Fruit fly (Drosophila melanogaster) whole organism, embryonic: ENCODE data around the gene CG13088.

Experiments used
- Abd-B ChIP-seq: fragments of 200-800 bp; sonication (Bioruptor generic); optimal IDR thresholded peaks from 2 replicates; lab custom pipeline; 2018; ENCODE audit warnings: missing biosample characterization, mild to moderate bottlenecking, missing genetic modification characterization, moderate library complexity
- CG11247 ChIP-seq: fragments of 200-800 bp; sonication (Bioruptor generic); IDR thresholded peaks from 2 replicates; pipeline ENCODE4 v1.3.6; 2022; ENCODE audit warnings: missing biosample characterization, missing genetic modification characterization
- CG11456 ChIP-seq: fragments of 200-800 bp; sonication (Bioruptor generic); IDR thresholded peaks from 3 replicates; pipeline ENCODE4 v1.3.6; 2022; ENCODE audit warnings: missing biosample characterization, missing genetic modification characterization
- CG11723 ChIP-seq: fragments of 200-800 bp; sonication (Bioruptor generic); optimal IDR thresholded peaks from 2 replicates; lab custom pipeline; 2017; ENCODE audit warnings: missing biosample characterization, mild to moderate bottlenecking, missing genetic modification characterization
- CG12942 ChIP-seq: fragments of 200-800 bp; sonication (Bioruptor generic); optimal IDR thresholded peaks from 3 replicates; lab custom pipeline; 2016; ENCODE audit warnings: missing biosample characterization, missing genetic modification characterization
- CG14667 ChIP-seq: fragments of 200-800 bp; sonication (Bioruptor generic); IDR thresholded peaks from 2 replicates; pipeline ENCODE4 v1.3.6; 2022; ENCODE audit warnings: missing biosample characterization, missing genetic modification characterization
- CG15073 ChIP-seq: fragments of 200-800 bp; sonication (Bioruptor generic); optimal IDR thresholded peaks from 2 replicates; lab custom pipeline; 2016; ENCODE audit warnings: missing biosample characterization, missing genetic modification characterization
- CG15479 ChIP-seq: fragments of 200-800 bp; sonication (Bioruptor generic); optimal IDR thresholded peaks from 3 replicates; lab custom pipeline; 2019; ENCODE audit warnings: missing biosample characterization, mild to moderate bottlenecking, missing genetic modification characterization, moderate library complexity
- CG16813 ChIP-seq: fragments of 200-800 bp; sonication (Bioruptor generic); IDR thresholded peaks from 3 replicates; pipeline ENCODE4 v1.3.6; 2022; ENCODE audit warnings: missing biosample characterization, missing genetic modification characterization; ENCODE audit not compliant: partially characterized antibody
- CG17385 ChIP-seq: fragments of 200-800 bp; sonication (Bioruptor generic); optimal IDR thresholded peaks from 3 replicates; lab custom pipeline; 2018; ENCODE audit warnings: missing biosample characterization, mild to moderate bottlenecking, missing genetic modification characterization
- CG17912 ChIP-seq: fragments of 200-800 bp; sonication (Bioruptor generic); optimal IDR thresholded peaks from 2 replicates; lab custom pipeline; 2018; ENCODE audit warnings: missing biosample characterization, mild to moderate bottlenecking, missing genetic modification characterization
- CG18619 ChIP-seq: fragments of 200-800 bp; sonication (Bioruptor generic); optimal IDR thresholded peaks from 3 replicates; lab custom pipeline; 2017; ENCODE audit warnings: missing biosample characterization, mild to moderate bottlenecking, missing genetic modification characterization
- CG2678 ChIP-seq: fragments of 200-800 bp; sonication (Bioruptor generic); optimal IDR thresholded peaks from 3 replicates; lab custom pipeline; 2019; ENCODE audit warnings: missing biosample characterization, mild to moderate bottlenecking, missing genetic modification characterization, moderate library complexity
- CG32532 ChIP-seq: fragments of 200-800 bp; sonication (Bioruptor generic); IDR thresholded peaks from 2 replicates; pipeline ENCODE4 v1.3.6; 2022; ENCODE audit warnings: missing biosample characterization, missing genetic modification characterization
- CG6791 ChIP-seq: fragments of 200-800 bp; sonication (Bioruptor generic); IDR thresholded peaks from 3 replicates; pipeline ENCODE4 v1.3.6; 2022; ENCODE audit warnings: missing biosample characterization, missing genetic modification characterization; ENCODE audit not compliant: partially characterized antibody
- CG7556 ChIP-seq: fragments of 200-800 bp; sonication (Bioruptor generic); optimal IDR thresholded peaks from 2 replicates; lab custom pipeline; 2017; ENCODE audit warnings: missing biosample characterization, mild to moderate bottlenecking, missing genetic modification characterization
- CG7928 ChIP-seq: fragments of 200-800 bp; sonication (Bioruptor generic); optimal IDR thresholded peaks from 2 replicates; lab custom pipeline; 2017; ENCODE audit warnings: missing biosample characterization, mild to moderate bottlenecking, missing genetic modification characterization
- CG9817 ChIP-seq: fragments of 200-800 bp; sonication (Bioruptor generic); optimal IDR thresholded peaks from 2 replicates; lab custom pipeline; 2018; ENCODE audit warnings: missing biosample characterization, mild to moderate bottlenecking, missing genetic modification characterization, moderate library complexity
- CTCF ChIP-seq: fragments of 200-800 bp; sonication (Bioruptor generic); optimal IDR thresholded peaks from 2 replicates; lab custom pipeline; 2017; ENCODE audit warnings: missing biosample characterization, mild to moderate bottlenecking, missing genetic modification characterization, moderate library complexity
- Fer3 ChIP-seq: fragments of 200-800 bp; sonication (Bioruptor generic); optimal IDR thresholded peaks from 2 replicates; lab custom pipeline; 2018; ENCODE audit warnings: missing biosample characterization, mild to moderate bottlenecking, missing genetic modification characterization, moderate library complexity
- HLH3B ChIP-seq: fragments of 200-800 bp; sonication (Bioruptor generic); IDR thresholded peaks from 2 replicates; pipeline ENCODE4 v1.3.6; 2022; ENCODE audit warnings: missing biosample characterization, missing genetic modification characterization
- Hand ChIP-seq: fragments of 200-800 bp; sonication (Bioruptor generic); optimal IDR thresholded peaks from 2 replicates; lab custom pipeline; 2017; ENCODE audit warnings: mild to moderate bottlenecking, missing biosample characterization, missing genetic modification reagents, missing genetic modification characterization
- HmgD ChIP-seq: fragments of 200-800 bp; sonication (Bioruptor generic); optimal IDR thresholded peaks from 3 replicates; lab custom pipeline; 2016; ENCODE audit warnings: missing biosample characterization, missing genetic modification characterization
- HmgZ ChIP-seq: fragments of 200-800 bp; sonication (Bioruptor generic); optimal IDR thresholded peaks from 2 replicates; lab custom pipeline; 2018; ENCODE audit warnings: missing biosample characterization, mild to moderate bottlenecking, missing genetic modification characterization
- Lim3 ChIP-seq: fragments of 200-800 bp; sonication (Bioruptor generic); IDR thresholded peaks from 2 replicates; pipeline ENCODE4 v1.3.6; 2022; ENCODE audit warnings: missing biosample characterization, missing genetic modification characterization
- Meics ChIP-seq: fragments of 200-800 bp; sonication (Bioruptor generic); optimal IDR thresholded peaks from 2 replicates; lab custom pipeline; 2017; ENCODE audit warnings: missing biosample characterization, mild to moderate bottlenecking, missing genetic modification characterization
- Ravus ChIP-seq: fragments of 200-800 bp; sonication (Bioruptor generic); IDR thresholded peaks from 2 replicates; pipeline ENCODE4 v1.3.6; 2022; ENCODE audit warnings: missing biosample characterization, missing genetic modification characterization
- Tbp ChIP-seq: fragments of >200 bp; optimal IDR thresholded peaks from 2 replicates; lab custom pipeline; 2018; ENCODE audit warnings: missing biosample characterization, missing genetic modification characterization
- Trl ChIP-seq, 3 experiments: fragments of >200 bp in 2 of 3; fragments of 200-800 bp in 1 of 3; sonication (Bioruptor generic) in 1 of 3; optimal IDR thresholded peaks; 2 replicates in 1 of 3; 3 replicates in 2 of 3; lab custom pipeline; 2016 to 2017; ENCODE audit warnings: missing biosample characterization in 1 of 3, missing genetic modification characterization in 1 of 3
- Xbp1 ChIP-seq: fragments of 200-800 bp; sonication (Bioruptor generic); optimal IDR thresholded peaks from 3 replicates; lab custom pipeline; 2016; ENCODE audit warnings: missing biosample characterization, mild to moderate bottlenecking, missing genetic modification characterization
- Xrp1 ChIP-seq: fragments of 200-800 bp; sonication (Bioruptor generic); IDR thresholded peaks from 2 replicates; pipeline ENCODE4 v1.3.6; 2022; ENCODE audit warnings: missing biosample characterization, missing genetic modification characterization
- cad ChIP-seq: fragments of >200 bp; optimal IDR thresholded peaks from 2 replicates; lab custom pipeline; 2017; ENCODE audit warnings: missing biosample characterization, missing genetic modification characterization
- chinmo ChIP-seq: fragments of 200-800 bp; sonication (Bioruptor generic); IDR thresholded peaks from 4 replicates; pipeline ENCODE4 v1.3.6; 2022; ENCODE audit warnings: missing biosample characterization, missing genetic modification characterization; ENCODE audit not compliant: partially characterized antibody
- chm ChIP-seq: fragments of 200-800 bp; sonication (Bioruptor generic); IDR thresholded peaks from 2 replicates; pipeline ENCODE4 v1.3.6; 2022; ENCODE audit warnings: missing biosample characterization, missing genetic modification characterization
- disco-r ChIP-seq: fragments of 200-800 bp; sonication (Bioruptor generic); optimal IDR thresholded peaks from 2 replicates; lab custom pipeline; 2016; ENCODE audit warnings: missing biosample characterization, missing genetic modification characterization
- dmrt11E ChIP-seq: fragments of 200-800 bp; sonication (Bioruptor generic); optimal IDR thresholded peaks from 3 replicates; lab custom pipeline; 2018; ENCODE audit warnings: missing biosample characterization, mild to moderate bottlenecking, missing genetic modification characterization, moderate library complexity
- ems ChIP-seq: fragments of 200-800 bp; sonication (Bioruptor generic); optimal IDR thresholded peaks from 3 replicates; lab custom pipeline; 2016; ENCODE audit warnings: missing biosample characterization, missing genetic modification characterization
- gcm ChIP-seq: fragments of 200-800 bp; sonication (Bioruptor generic); optimal IDR thresholded peaks from 2 replicates; lab custom pipeline; 2019; ENCODE audit warnings: missing biosample characterization, mild to moderate bottlenecking, missing genetic modification characterization, moderate library complexity
- gfzf ChIP-seq: fragments of 200-800 bp; sonication (Bioruptor generic); optimal IDR thresholded peaks from 2 replicates; lab custom pipeline; 2016; ENCODE audit warnings: missing biosample characterization, mild to moderate bottlenecking, missing genetic modification characterization, moderate library complexity
- hb ChIP-seq: fragments of 200-800 bp; sonication (Bioruptor generic); IDR thresholded peaks from 3 replicates; pipeline ENCODE4 v1.3.6; 2022; ENCODE audit warnings: missing biosample characterization, missing genetic modification characterization; ENCODE audit not compliant: partially characterized antibody
- jumu ChIP-seq: fragments of 200-800 bp; sonication (Bioruptor generic); optimal IDR thresholded peaks from 3 replicates; lab custom pipeline; 2016; ENCODE audit warnings: missing biosample characterization, missing genetic modification characterization
- knrl ChIP-seq: fragments of 200-800 bp; sonication (Bioruptor generic); IDR thresholded peaks from 3 replicates; pipeline ENCODE4 v1.3.6; 2022; ENCODE audit warnings: missing biosample characterization, missing genetic modification characterization; ENCODE audit not compliant: partially characterized antibody
- luna ChIP-seq: fragments of 200-800 bp; sonication (Bioruptor generic); optimal IDR thresholded peaks from 2 replicates; lab custom pipeline; 2016; ENCODE audit warnings: missing biosample characterization, missing genetic modification characterization
- nom ChIP-seq: fragments of 200-800 bp; sonication (Bioruptor generic); optimal IDR thresholded peaks from 2 replicates; lab custom pipeline; 2017; ENCODE audit warnings: missing biosample characterization, missing genetic modification characterization, mild to moderate bottlenecking, moderate library complexity, missing genetic modification reagents
- pfk ChIP-seq: fragments of 200-800 bp; sonication (Bioruptor generic); optimal IDR thresholded peaks from 2 replicates; lab custom pipeline; 2018; ENCODE audit warnings: missing biosample characterization, mild to moderate bottlenecking, missing genetic modification characterization, moderate library complexity
- ranshi ChIP-seq: fragments of 200-800 bp; sonication (Bioruptor generic); IDR thresholded peaks from 2 replicates; pipeline ENCODE4 v1.3.6; 2022; ENCODE audit warnings: missing biosample characterization, missing genetic modification characterization
- run ChIP-seq: fragments of 200-800 bp; sonication (Bioruptor generic); optimal IDR thresholded peaks from 3 replicates; lab custom pipeline; 2018; ENCODE audit warnings: missing biosample characterization, mild to moderate bottlenecking, missing genetic modification characterization
- slou ChIP-seq: fragments of 200-800 bp; sonication (Bioruptor generic); optimal IDR thresholded peaks from 3 replicates; lab custom pipeline; 2016; ENCODE audit warnings: missing biosample characterization, missing genetic modification characterization
- sna ChIP-seq: fragments of 200-800 bp; sonication (Bioruptor generic); IDR thresholded peaks from 2 replicates; pipeline ENCODE4 v1.3.6; 2022; ENCODE audit warnings: missing biosample characterization, missing genetic modification characterization; ENCODE audit not compliant: partially characterized antibody
- stc ChIP-seq: fragments of 200-800 bp; sonication (Bioruptor generic); IDR thresholded peaks from 2 replicates; pipeline ENCODE4 v1.3.6; 2022; ENCODE audit warnings: missing biosample characterization, missing genetic modification characterization
- zfh2 ChIP-seq: fragments of 200-800 bp; sonication (Bioruptor generic); optimal IDR thresholded peaks from 2 replicates; lab custom pipeline; 2016; ENCODE audit warnings: missing biosample characterization, missing genetic modification characterization

CG13088 gene

DNA sequence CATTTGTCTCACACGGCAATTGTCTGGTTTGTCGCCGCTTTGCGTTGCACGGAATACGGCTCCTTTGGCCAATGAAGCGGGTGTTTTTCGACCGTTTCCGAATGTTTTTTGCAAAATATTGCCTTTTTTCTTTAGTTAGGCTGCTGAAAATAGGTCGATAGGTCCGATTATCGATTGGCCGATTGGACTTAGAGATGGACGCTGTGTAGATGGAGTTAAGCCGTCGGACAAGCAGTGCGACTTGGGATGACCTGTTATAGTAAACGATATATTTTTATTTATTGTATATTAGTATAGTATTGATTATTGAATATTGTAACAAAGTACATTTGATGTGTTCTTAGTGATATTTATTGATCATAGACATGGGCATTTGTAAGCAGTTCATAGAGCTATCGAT lies 39.5 kb downstream of the CG13088 start, which contains the start of the genes lmgA and lmgB (continued):
- TF ChIP-seq CG11723 (GFP tag; lab: Kevin White, UChicago) (no peak), ems (GFP tag; lab: Kevin White, UChicago) (no peak), disco-r (no peak), CG15479 (GFP tag; lab: Kevin White, UChicago) (no peak), CG11456 (GFP tag; lab: Robert Waterston, UW) (peak; percentile 16; the same call in 1 of the 3 replicates), CG32532 (peak; percentile 42; the same call in 1 of the 2 replicates), knrl (peak; percentile 89), Meics (GFP tag; lab: Kevin White, UChicago) (no peak), Abd-B (GFP tag; lab: Kevin White, UChicago) (no peak), gfzf (GFP tag; lab: Kevin White, UChicago) (no peak), sna (GFP tag; lab: Robert Waterston, UW) (peak; percentile 78), Hand (no peak), CG12942 (GFP tag; lab: Kevin White, UChicago) (peak; percentile 51), Lim3 (no peak), CG7928 (GFP tag; lab: Kevin White, UChicago) (no peak), hb (GFP tag; lab: Robert Waterston, UW) (peak; percentile 88), CG2678 (tag; lab: Kevin White, UChicago) (no peak), gcm (no peak), chm (GFP tag; lab: Robert Waterston, UW) (no peak), HmgZ (tag; lab: Kevin White, UChicago) (peak; percentile 76), CG11247 (GFP tag; lab: Robert Waterston, UW) (no peak), slou (GFP tag; lab: Kevin White, UChicago) (peak; percentile 1), CG16813 (GFP tag; lab: Robert Waterston, UW) (peak; percentile 92), cad (GFP tag; lab: Kevin White, UChicago) (no peak), CTCF (peak; percentile 22), Xrp1 (GFP tag; lab: Robert Waterston, UW) (peak; percentile 9; the same call in 1 of the 2 replicates), nom (GFP tag; lab: Kevin White, UChicago) (no peak), stc (no peak), zfh2 (peak; percentile 27), Xbp1 (GFP tag; lab: Kevin White, UChicago) (peak; percentile 72), ranshi (GFP tag; lab: Robert Waterston, UW) (no peak), Ravus (GFP tag; lab: Robert Waterston, UW) (no peak), CG15073 (GFP tag; lab: Kevin White, UChicago) (no peak), CG18619 (GFP tag; lab: Kevin White, UChicago) (no peak), CG6791 (GFP tag; lab: Robert Waterston, UW) (peak; percentile 90), HmgD (GFP tag; lab: Kevin White, UChicago) (no peak), run (no peak), CG17912 (GFP tag; lab: Kevin White, UChicago) (no peak), CG17385 (GFP tag; lab: Kevin White, UChicago) (no peak), HLH3B (GFP tag; lab: Robert Waterston, UW) (peak; percentile 40; the same call in 1 of the 2 replicates), pfk (GFP tag; lab: Kevin White, UChicago) (no peak), luna (GFP tag; lab: Kevin White, UChicago) (no peak), Trl (optimal IDR thresholded peaks at IDR 0.05; lab: Kevin White, UChicago) (no peak), Trl (GFP tag; optimal IDR thresholded peaks at IDR 0.05; lab: Kevin White, UChicago) (peak; percentile 7), jumu (GFP tag; lab: Kevin White, UChicago) (no peak), dmrt11E (peak; percentile 27), chinmo (GFP tag; lab: Robert Waterston, UW) (peak; percentile 46; the same call in 3 of the 4 replicates), CG14667 (no peak), Fer3 (no peak), CG9817 (tag; lab: Kevin White, UChicago) (peak; percentile 29), Tbp (GFP tag; lab: Kevin White, UChicago) (no peak), CG7556 (GFP tag; lab: Kevin White, UChicago) (no peak)
